Fruit fly (Drosophila melanogaster) whole organism, embryonic: ENCODE results near the gene CG43063.

Experiments used
- ATbp ChIP-seq: fragments of 200-800 bp; sonication (Bioruptor generic); optimal IDR thresholded peaks from 2 replicates; lab custom pipeline; 2017; ENCODE audit warnings: missing biosample characterization, mild to moderate bottlenecking, missing genetic modification characterization, missing genetic modification reagents
- Abd-B ChIP-seq: fragments of 200-800 bp; sonication (Bioruptor generic); optimal IDR thresholded peaks from 2 replicates; lab custom pipeline; 2018; ENCODE audit warnings: missing biosample characterization, mild to moderate bottlenecking, missing genetic modification characterization, moderate library complexity
- BtbVII ChIP-seq: fragments of 200-800 bp; sonication (Bioruptor generic); optimal IDR thresholded peaks from 3 replicates; lab custom pipeline; 2017; ENCODE audit warnings: missing biosample characterization, mild to moderate bottlenecking, missing genetic modification characterization
- CG10431 ChIP-seq: fragments of 200-800 bp; sonication (Bioruptor generic); optimal IDR thresholded peaks from 3 replicates; lab custom pipeline; 2018; ENCODE audit warnings: missing biosample characterization, mild to moderate bottlenecking, missing genetic modification characterization
- CG11093 ChIP-seq: fragments of 200-800 bp; sonication (Bioruptor generic); IDR thresholded peaks from 3 replicates; pipeline ENCODE4 v1.3.6; 2022; ENCODE audit warnings: missing biosample characterization, missing genetic modification characterization
- CG1233 ChIP-seq: fragments of 200-800 bp; sonication (Bioruptor generic); optimal IDR thresholded peaks from 4 replicates; lab custom pipeline; 2018; ENCODE audit warnings: missing biosample characterization, mild to moderate bottlenecking, missing genetic modification characterization
- CG12744 ChIP-seq: fragments of 200-800 bp; sonication (Bioruptor generic); optimal IDR thresholded peaks from 2 replicates; lab custom pipeline; 2016; ENCODE audit warnings: missing biosample characterization, missing genetic modification characterization
- CG13296 ChIP-seq: fragments of 200-800 bp; sonication (Bioruptor generic); optimal IDR thresholded peaks from 3 replicates; lab custom pipeline; 2018; ENCODE audit warnings: missing biosample characterization, mild to moderate bottlenecking, missing genetic modification characterization
- CG14710 ChIP-seq: fragments of 200-800 bp; sonication (Bioruptor generic); optimal IDR thresholded peaks from 3 replicates; lab custom pipeline; 2019; ENCODE audit warnings: missing biosample characterization, mild to moderate bottlenecking, missing genetic modification characterization, moderate library complexity
- CG14860 ChIP-seq: fragments of 200-800 bp; sonication (Bioruptor generic); IDR thresholded peaks from 3 replicates; pipeline ENCODE4 v1.3.6; 2022; ENCODE audit warnings: missing biosample characterization, missing genetic modification characterization; ENCODE audit not compliant: partially characterized antibody
- CG16779 ChIP-seq: fragments of 200-800 bp; sonication (Bioruptor generic); IDR thresholded peaks from 2 replicates; pipeline ENCODE4 v1.3.6; 2022; ENCODE audit warnings: missing biosample characterization, missing genetic modification characterization
- CG17912 ChIP-seq: fragments of 200-800 bp; sonication (Bioruptor generic); optimal IDR thresholded peaks from 2 replicates; lab custom pipeline; 2018; ENCODE audit warnings: missing biosample characterization, mild to moderate bottlenecking, missing genetic modification characterization
- CG2116 ChIP-seq: fragments of 200-800 bp; sonication (Bioruptor generic); optimal IDR thresholded peaks from 3 replicates; lab custom pipeline; 2018; ENCODE audit warnings: missing biosample characterization, mild to moderate bottlenecking, missing genetic modification characterization
- CG34224 ChIP-seq: fragments of 200-800 bp; sonication (Bioruptor generic); IDR thresholded peaks from 3 replicates; pipeline ENCODE4 v1.3.6; 2022; ENCODE audit warnings: missing biosample characterization, missing genetic modification characterization; ENCODE audit not compliant: partially characterized antibody
- CG42726 ChIP-seq: fragments of 200-800 bp; sonication (Bioruptor generic); IDR thresholded peaks from 2 replicates; pipeline ENCODE4 v1.3.6; 2022; ENCODE audit warnings: missing biosample characterization, missing genetic modification characterization; ENCODE audit not compliant: partially characterized antibody
- CG8290 ChIP-seq, 3 experiments: fragments of 200-800 bp; sonication (Bioruptor generic); optimal IDR thresholded peaks; 2 replicates each; lab custom pipeline; 2016 to 2019; ENCODE audit warnings: missing biosample characterization in 3 of 3, missing genetic modification characterization in 3 of 3, mild to moderate bottlenecking in 2 of 3, moderate library complexity in 1 of 3
- CG8388 ChIP-seq: fragments of 200-800 bp; sonication (Bioruptor generic); optimal IDR thresholded peaks from 2 replicates; lab custom pipeline; 2019; ENCODE audit warnings: missing biosample characterization, mild to moderate bottlenecking, missing genetic modification characterization, moderate library complexity
- CTCF ChIP-seq: fragments of 200-800 bp; sonication (Bioruptor generic); optimal IDR thresholded peaks from 2 replicates; lab custom pipeline; 2017; ENCODE audit warnings: missing biosample characterization, mild to moderate bottlenecking, missing genetic modification characterization, moderate library complexity
- CoRest ChIP-seq: fragments of 200-800 bp; sonication (Bioruptor generic); optimal IDR thresholded peaks from 3 replicates; lab custom pipeline; 2018; ENCODE audit warnings: missing biosample characterization, mild to moderate bottlenecking, missing genetic modification characterization, moderate library complexity
- Dek ChIP-seq: fragments of 200-800 bp; sonication (Bioruptor generic); optimal IDR thresholded peaks from 3 replicates; lab custom pipeline; 2019; ENCODE audit warnings: missing biosample characterization, mild to moderate bottlenecking, missing genetic modification characterization, moderate library complexity
- Dll ChIP-seq: fragments of 200-800 bp; sonication (Bioruptor generic); IDR thresholded peaks from 4 replicates; pipeline ENCODE4 v1.3.6; 2022; ENCODE audit warnings: missing biosample characterization, missing genetic modification characterization; ENCODE audit not compliant: partially characterized antibody
- Doc3 ChIP-seq: fragments of 200-800 bp; sonication (Bioruptor generic); IDR thresholded peaks from 3 replicates; pipeline ENCODE4 v1.3.6; 2022; ENCODE audit warnings: missing biosample characterization, missing genetic modification characterization; ENCODE audit not compliant: partially characterized antibody
- Dref ChIP-seq: fragments of 200-800 bp; sonication (Bioruptor generic); IDR thresholded peaks from 2 replicates; pipeline ENCODE4 v1.3.6; 2022; ENCODE audit warnings: missing biosample characterization, missing genetic modification characterization
- Ets97D ChIP-seq: fragments of 200-800 bp; sonication (Bioruptor generic); optimal IDR thresholded peaks from 3 replicates; lab custom pipeline; 2016; ENCODE audit warnings: missing biosample characterization, missing genetic modification characterization
- GATAe ChIP-seq: fragments of 200-800 bp; sonication (Bioruptor generic); conservative IDR thresholded peaks from 2 replicates; pipeline ENCODE4 v1.3.6; 2022; ENCODE audit warnings: missing biosample characterization, missing genetic modification characterization
- MBD-R2 ChIP-seq: fragments of 200-800 bp; sonication (Bioruptor generic); IDR thresholded peaks from 2 replicates; pipeline ENCODE4 v1.3.6; 2022; ENCODE audit warnings: missing biosample characterization, missing genetic modification characterization
- MTF-1 ChIP-seq: fragments of 200-800 bp; sonication (Bioruptor generic); optimal IDR thresholded peaks from 2 replicates; lab custom pipeline; 2018; ENCODE audit warnings: missing biosample characterization, mild to moderate bottlenecking, missing genetic modification characterization, borderline replicate concordance
- Med ChIP-seq: fragments of 200-800 bp; sonication (Bioruptor generic); peaks from one replicate; lab custom pipeline; 2016; ENCODE audit warnings: missing biosample characterization, missing genetic modification characterization, mild to moderate bottlenecking, inconsistent platforms, moderate library complexity
- NC2α ChIP-seq: fragments of 200-800 bp; sonication (Bioruptor generic); optimal IDR thresholded peaks from 2 replicates; lab custom pipeline; 2016; ENCODE audit warnings: missing biosample characterization, missing genetic modification characterization
- Opbp ChIP-seq: fragments of 200-800 bp; sonication (Bioruptor generic); IDR thresholded peaks from 3 replicates; pipeline ENCODE4 v1.3.6; 2022; ENCODE audit warnings: missing biosample characterization, missing genetic modification characterization; ENCODE audit not compliant: partially characterized antibody
- Taf1 ChIP-seq: fragments of 200-800 bp; sonication (Bioruptor generic); IDR thresholded peaks from 2 replicates; pipeline ENCODE4 v1.3.6; 2022; ENCODE audit warnings: missing biosample characterization, missing genetic modification characterization
- amos ChIP-seq: fragments of 200-800 bp; sonication (Bioruptor generic); IDR thresholded peaks from 2 replicates; pipeline ENCODE4 v1.3.6; 2022; ENCODE audit warnings: missing biosample characterization, missing genetic modification characterization; ENCODE audit not compliant: partially characterized antibody
- aop ChIP-seq: fragments of 200-800 bp; sonication (Bioruptor generic); IDR thresholded peaks from 2 replicates; pipeline ENCODE4 v1.3.6; 2022; ENCODE audit warnings: missing biosample characterization, missing genetic modification characterization
- dmrt11E ChIP-seq: fragments of 200-800 bp; sonication (Bioruptor generic); optimal IDR thresholded peaks from 3 replicates; lab custom pipeline; 2018; ENCODE audit warnings: missing biosample characterization, mild to moderate bottlenecking, missing genetic modification characterization, moderate library complexity
- esg ChIP-seq: fragments of 200-800 bp; sonication (Bioruptor generic); conservative IDR thresholded peaks from 2 replicates; pipeline ENCODE4 v1.3.6; 2022; ENCODE audit warnings: missing biosample characterization, missing genetic modification characterization
- gem ChIP-seq: fragments of 200-800 bp; sonication (Bioruptor generic); optimal IDR thresholded peaks from 2 replicates; lab custom pipeline; 2019; ENCODE audit warnings: missing biosample characterization, mild to moderate bottlenecking, missing genetic modification characterization, moderate library complexity
- hb ChIP-seq: fragments of 200-800 bp; sonication (Bioruptor generic); IDR thresholded peaks from 3 replicates; pipeline ENCODE4 v1.3.6; 2022; ENCODE audit warnings: missing biosample characterization, missing genetic modification characterization; ENCODE audit not compliant: partially characterized antibody
- hbn ChIP-seq: fragments of 200-800 bp; sonication (Bioruptor generic); IDR thresholded peaks from 2 replicates; pipeline ENCODE4 v1.3.6; 2022; ENCODE audit warnings: missing biosample characterization, missing genetic modification characterization; ENCODE audit not compliant: partially characterized antibody
- phol ChIP-seq: fragments of 200-800 bp; sonication (Bioruptor generic); optimal IDR thresholded peaks from 3 replicates; lab custom pipeline; 2018; ENCODE audit warnings: missing biosample characterization, mild to moderate bottlenecking, missing genetic modification characterization, moderate library complexity
- pita ChIP-seq: fragments of 200-800 bp; sonication (Bioruptor generic); optimal IDR thresholded peaks from 2 replicates; lab custom pipeline; 2017; ENCODE audit warnings: missing biosample characterization, mild to moderate bottlenecking, missing genetic modification characterization
- scrt ChIP-seq: fragments of 200-800 bp; sonication (Bioruptor generic); optimal IDR thresholded peaks from 2 replicates; lab custom pipeline; 2018; ENCODE audit warnings: missing biosample characterization, mild to moderate bottlenecking, missing genetic modification characterization, moderate library complexity
- sd ChIP-seq: fragments of 200-800 bp; sonication (Bioruptor generic); optimal IDR thresholded peaks from 3 replicates; lab custom pipeline; 2018; ENCODE audit warnings: missing biosample characterization, mild to moderate bottlenecking, missing genetic modification characterization, moderate library complexity
- stwl ChIP-seq: fragments of 200-800 bp; sonication (Bioruptor generic); optimal IDR thresholded peaks from 3 replicates; lab custom pipeline; 2018; ENCODE audit warnings: missing biosample characterization, mild to moderate bottlenecking, missing genetic modification characterization, moderate library complexity
- sug ChIP-seq: fragments of 200-800 bp; optimal IDR thresholded peaks from 2 replicates; lab custom pipeline; 2019; ENCODE audit warnings: missing biosample characterization, mild to moderate bottlenecking, missing genetic modification characterization, moderate library complexity
- tgo ChIP-seq: fragments of 200-800 bp; sonication (Bioruptor generic); IDR thresholded peaks from 3 replicates; pipeline ENCODE4 v1.3.6; 2022; ENCODE audit warnings: missing biosample characterization, missing genetic modification characterization
- tna ChIP-seq: fragments of 200-800 bp; sonication (Bioruptor generic); IDR thresholded peaks from 2 replicates; pipeline ENCODE4 v1.3.6; 2022; ENCODE audit warnings: missing biosample characterization, missing genetic modification characterization; ENCODE audit not compliant: partially characterized antibody
- trh ChIP-seq: fragments of 200-800 bp; sonication (Bioruptor generic); optimal IDR thresholded peaks from 2 replicates; lab custom pipeline; 2016; ENCODE audit warnings: missing biosample characterization, missing genetic modification characterization
- unc-4 ChIP-seq: fragments of 200-800 bp; sonication (Bioruptor generic); IDR thresholded peaks from 2 replicates; pipeline ENCODE4 v1.3.6; 2022; ENCODE audit warnings: missing biosample characterization, missing genetic modification characterization; ENCODE audit not compliant: partially characterized antibody
- vnd ChIP-seq: fragments of 200-800 bp; sonication (Bioruptor generic); IDR thresholded peaks from 3 replicates; pipeline ENCODE4 v1.3.6; 2022; ENCODE audit warnings: missing biosample characterization, missing genetic modification characterization; ENCODE audit not compliant: partially characterized antibody

CG43063 gene

dm6 chr3R:13088395-13088794, 2.4 kb downstream of the CG43063 start, which contains the start of gene timeout (continued):
- peak; percentile 58; the same call in 2 of the 3 replicates for TF ChIP-seq CG14860
- no peak for TF ChIP-seq CG16779
- no peak for TF ChIP-seq CG11093 (GFP tag; lab: Robert Waterston, UW)
- TF ChIP-seq dmrt11E, result no peak
- TF ChIP-seq aop (GFP tag; lab: Robert Waterston, UW), result no peak
- TF ChIP-seq CG13296 (GFP tag; lab: Kevin White, UChicago), result no peak
- no peak for TF ChIP-seq trh
- TF ChIP-seq NC2α (GFP tag; lab: Kevin White, UChicago), result no peak
- TF ChIP-seq tgo (GFP tag; lab: Robert Waterston, UW), result no peak
- no peak for TF ChIP-seq esg
- TF ChIP-seq tna, result peak; percentile 59
- peak; percentile 71 for TF ChIP-seq amos (GFP tag; lab: Robert Waterston, UW)
- peak; percentile 70 for TF ChIP-seq CG34224 (GFP tag; lab: Robert Waterston, UW)
- TF ChIP-seq Med, result peak; percentile 70
- TF ChIP-seq Abd-B (GFP tag; lab: Kevin White, UChicago), result peak; percentile 4
- peak; percentile 72 for TF ChIP-seq pita (GFP tag; lab: Kevin White, UChicago)
- no peak for TF ChIP-seq MTF-1
- no peak for TF ChIP-seq CG8290 (GFP tag; optimal IDR thresholded peaks at IDR 0.05; lab: Kevin White, UChicago)
- TF ChIP-seq CG8290 (tag; optimal IDR thresholded peaks at IDR 0.05; lab: Kevin White, UChicago), result peak in 1 of 2 experiments; percentile 21
- peak; percentile 48 for TF ChIP-seq phol (tag; lab: Kevin White, UChicago)
- no peak for TF ChIP-seq CG12744 (GFP tag; lab: Kevin White, UChicago)
- TF ChIP-seq vnd (GFP tag; lab: Robert Waterston, UW), result peak; percentile 72
- TF ChIP-seq CG42726 (GFP tag; lab: Robert Waterston, UW), result peak; percentile 47; the same call in 1 of the 2 replicates
- TF ChIP-seq Dll (GFP tag; lab: Robert Waterston, UW), result peak; percentile 80
- peak; percentile 63 for TF ChIP-seq hbn
- TF ChIP-seq CTCF (GFP tag; lab: Kevin White, UChicago), result peak; percentile 64
- no peak for TF ChIP-seq GATAe (GFP tag; lab: Robert Waterston, UW)
- TF ChIP-seq Opbp (GFP tag; lab: Robert Waterston, UW), result peak; percentile 77; the same call in 2 of the 3 replicates
- TF ChIP-seq Taf1, result no peak
- TF ChIP-seq CG17912 (GFP tag; lab: Kevin White, UChicago), result no peak
- TF ChIP-seq Dek, result no peak
- TF ChIP-seq stwl (tag; lab: Kevin White, UChicago), result peak; percentile 94
- TF ChIP-seq CG1233, result no peak
- no peak for TF ChIP-seq CG10431 (GFP tag; lab: Kevin White, UChicago)
- TF ChIP-seq CG14710 (tag; lab: Kevin White, UChicago), result peak; percentile 73
- no peak for TF ChIP-seq gem (tag; lab: Kevin White, UChicago)
- TF ChIP-seq unc-4 (GFP tag; lab: Robert Waterston, UW), result peak; percentile 73
- TF ChIP-seq CG2116 (GFP tag; lab: Kevin White, UChicago), result peak; percentile 94
- TF ChIP-seq Ets97D (GFP tag; lab: Kevin White, UChicago), result peak; percentile 73
- TF ChIP-seq sug (tag; lab: Kevin White, UChicago), result no peak
- TF ChIP-seq MBD-R2 (GFP tag; lab: Robert Waterston, UW), result peak; percentile 87
- no peak for TF ChIP-seq scrt (GFP tag; lab: Kevin White, UChicago)
- TF ChIP-seq Dref (GFP tag; lab: Robert Waterston, UW), result peak; percentile 92
- TF ChIP-seq sd (tag; lab: Kevin White, UChicago), result no peak
- TF ChIP-seq Doc3 (GFP tag; lab: Robert Waterston, UW), result peak; percentile 68
- TF ChIP-seq CoRest, result peak; percentile 8
- no peak for TF ChIP-seq CG8388 (GFP tag; lab: Kevin White, UChicago)
- TF ChIP-seq BtbVII (GFP tag; lab: Kevin White, UChicago), result no peak
- TF ChIP-seq ATbp, result no peak
- peak; percentile 20; the same call in 1 of the 3 replicates for TF ChIP-seq hb (GFP tag; lab: Robert Waterston, UW)
